Worm (Caenorhabditis elegans) whole organism, young adult: ENCODE measurements around the gene D1086.6.

Experiments used
- B0336.3 ChIP-seq: fragments of 200-800 bp; sonication (Bioruptor generic); IDR thresholded peaks from 2 replicates; pipeline ENCODE4 v1.3.6; 2022; ENCODE audit warnings: missing genetic modification characterization, missing compliant biosample characterization
- C06A6.2 ChIP-seq: fragments of 200-800 bp; sonication (Bioruptor generic); conservative IDR thresholded peaks from 2 replicates; pipeline ENCODE4 v1.3.6; 2022; ENCODE audit warnings: missing genetic modification characterization, missing compliant biosample characterization
- F22D6.2 ChIP-seq: sonication (generic microtip); optimal IDR thresholded peaks from 2 replicates; lab custom pipeline; 2016; ENCODE audit warnings: mild to moderate bottlenecking, missing genetic modification characterization, missing compliant biosample characterization
- F55B11.4 ChIP-seq: sonication (generic microtip); optimal IDR thresholded peaks from 2 replicates; lab custom pipeline; 2016; ENCODE audit warnings: missing compliant biosample characterization, missing genetic modification characterization, borderline replicate concordance; ENCODE audit not compliant: insufficient read depth
- F57A8.1 ChIP-seq: fragments of 200-800 bp; sonication (Bioruptor generic); optimal IDR thresholded peaks from 2 replicates; lab custom pipeline; 2018; ENCODE audit warnings: mild to moderate bottlenecking, missing genetic modification characterization, moderate library complexity, missing compliant biosample characterization
- T26A5.8 ChIP-seq: sonication (generic microtip); optimal IDR thresholded peaks from 2 replicates; lab custom pipeline; 2016; ENCODE audit warnings: missing genetic modification characterization, missing compliant biosample characterization
- akir-1 ChIP-seq: fragments of 200-800 bp; sonication (Bioruptor generic); optimal IDR thresholded peaks from 2 replicates; lab custom pipeline; 2018; ENCODE audit warnings: mild to moderate bottlenecking, missing genetic modification characterization, moderate library complexity, missing compliant biosample characterization
- athp-1 ChIP-seq: sonication (generic microtip); optimal IDR thresholded peaks from 2 replicates; lab custom pipeline; 2017; ENCODE audit warnings: mild to moderate bottlenecking, missing genetic modification characterization, missing compliant biosample characterization
- attf-3 ChIP-seq: fragments of 200-800 bp; sonication (Bioruptor generic); conservative IDR thresholded peaks from 2 replicates; pipeline ENCODE4 v1.3.6; 2022; ENCODE audit warnings: missing genetic modification reagents, missing genetic modification characterization, missing compliant biosample characterization
- attf-6 ChIP-seq: fragments of 200-800 bp; sonication (Bioruptor generic); IDR thresholded peaks from 2 replicates; pipeline ENCODE4 v1.3.6; 2022; ENCODE audit warnings: missing genetic modification reagents, missing genetic modification characterization, missing compliant biosample characterization
- bed-2 ChIP-seq: fragments of 200-800 bp; sonication (Bioruptor generic); IDR thresholded peaks from 2 replicates; pipeline ENCODE4 v1.3.6; 2022; ENCODE audit warnings: missing genetic modification reagents, missing genetic modification characterization, missing compliant biosample characterization
- ccch-3 ChIP-seq: fragments of 200-800 bp; sonication (Bioruptor generic); optimal IDR thresholded peaks from 2 replicates; lab custom pipeline; 2018; ENCODE audit warnings: mild to moderate bottlenecking, missing genetic modification characterization, missing compliant biosample characterization
- ceh-100 ChIP-seq: fragments of 200-800 bp; sonication (Bioruptor generic); IDR thresholded peaks from 2 replicates; pipeline ENCODE4 v1.3.6; 2022; ENCODE audit warnings: missing genetic modification reagents, missing genetic modification characterization, missing compliant biosample characterization
- ceh-79 ChIP-seq: sonication (generic microtip); optimal IDR thresholded peaks from 2 replicates; lab custom pipeline; 2017; ENCODE audit warnings: mild to moderate bottlenecking, missing genetic modification characterization, missing compliant biosample characterization
- chd-7 ChIP-seq: sonication (generic microtip); optimal IDR thresholded peaks from 2 replicates; lab custom pipeline; 2016; ENCODE audit warnings: mild to moderate bottlenecking, missing genetic modification characterization, moderate library complexity, missing compliant biosample characterization
- dpl-1 ChIP-seq: fragments of 150-350 bp; optimal IDR thresholded peaks from 2 replicates; lab custom pipeline; 2014; ENCODE audit warnings: missing biosample characterization, missing genetic modification reagents, missing genetic modification characterization
- egl-18 ChIP-seq: fragments of 200-800 bp; sonication (Bioruptor generic); IDR thresholded peaks from 2 replicates; pipeline ENCODE4 v1.3.6; 2022; ENCODE audit warnings: missing genetic modification reagents, missing genetic modification characterization, missing compliant biosample characterization
- fkh-3 ChIP-seq: sonication (generic microtip); optimal IDR thresholded peaks from 2 replicates; lab custom pipeline; 2016; ENCODE audit warnings: mild to moderate bottlenecking, missing genetic modification characterization, missing compliant biosample characterization
- him-1 ChIP-seq: sonication (generic microtip); optimal IDR thresholded peaks from 2 replicates; lab custom pipeline; 2016; ENCODE audit warnings: missing genotype, missing genetic modification reagents, missing genetic modification characterization, missing compliant biosample characterization
- hlh-26 ChIP-seq: fragments of 200-800 bp; sonication (Bioruptor generic); conservative IDR thresholded peaks from 2 replicates; pipeline ENCODE4 v1.3.6; 2022; ENCODE audit warnings: missing genetic modification reagents, missing genetic modification characterization, missing compliant biosample characterization
- hmg-20 ChIP-seq: fragments of 200-800 bp; sonication (Bioruptor generic); IDR thresholded peaks from 2 replicates; pipeline ENCODE4 v1.3.6; 2022; ENCODE audit warnings: missing genetic modification reagents, missing genetic modification characterization, missing compliant biosample characterization
- let-526 ChIP-seq: fragments of 200-800 bp; sonication (Bioruptor generic); IDR thresholded peaks from 2 replicates; pipeline ENCODE4 v1.3.6; 2022; ENCODE audit warnings: missing genetic modification reagents, missing genetic modification characterization, missing compliant biosample characterization
- let-607 ChIP-seq, 2 experiments: fragments of 200-800 bp in 1 of 2; sonication (Bioruptor generic) in 1 of 2; sonication (generic microtip) in 1 of 2; optimal IDR thresholded peaks; 2 replicates each; lab custom pipeline; 2016 to 2018; ENCODE audit warnings: mild to moderate bottlenecking in 2 of 2, missing compliant biosample characterization in 2 of 2, missing genetic modification characterization in 2 of 2, moderate library complexity in 2 of 2, missing genotype in 1 of 2
- lir-1 ChIP-seq: fragments of 200-800 bp; sonication (Bioruptor generic); conservative IDR thresholded peaks from 2 replicates; pipeline ENCODE4 v1.3.6; 2022; ENCODE audit warnings: missing genetic modification reagents, missing genetic modification characterization, missing compliant biosample characterization
- madf-10 ChIP-seq: sonication (generic microtip); optimal IDR thresholded peaks from 2 replicates; lab custom pipeline; 2016; ENCODE audit warnings: mild to moderate bottlenecking, missing genetic modification characterization, missing compliant biosample characterization
- madf-3 ChIP-seq: fragments of 200-800 bp; sonication (Bioruptor generic); IDR thresholded peaks from 2 replicates; pipeline ENCODE4 v1.3.6; 2022; ENCODE audit warnings: missing genetic modification reagents, missing genetic modification characterization, missing compliant biosample characterization
- mes-4 ChIP-seq: sonication (generic microtip); optimal IDR thresholded peaks from 2 replicates; lab custom pipeline; 2016; ENCODE audit warnings: missing genotype, missing genetic modification characterization, missing compliant biosample characterization
- mxl-1 ChIP-seq: sonication (generic microtip); optimal IDR thresholded peaks from 2 replicates; lab custom pipeline; 2016; ENCODE audit warnings: missing genetic modification characterization, missing compliant biosample characterization
- nfya-1 ChIP-seq: sonication (generic microtip); optimal IDR thresholded peaks from 2 replicates; lab custom pipeline; 2017; ENCODE audit warnings: antibody characterized with exemption, missing compliant biosample characterization, missing genetic modification characterization, borderline replicate concordance; ENCODE audit not compliant: insufficient read depth
- nhr-90 ChIP-seq: sonication (generic microtip); optimal IDR thresholded peaks from 2 replicates; lab custom pipeline; 2016; ENCODE audit warnings: missing genotype, mild to moderate bottlenecking, missing genetic modification characterization, missing compliant biosample characterization
- rcor-1 ChIP-seq: fragments of 200-800 bp; sonication (Bioruptor generic); IDR thresholded peaks from 2 replicates; pipeline ENCODE4 v1.3.6; 2022; ENCODE audit warnings: missing genetic modification reagents, missing genetic modification characterization, missing compliant biosample characterization
- sea-2 ChIP-seq: fragments of 200-800 bp; sonication (Bioruptor generic); IDR thresholded peaks from 2 replicates; pipeline ENCODE4 v1.3.6; 2022; ENCODE audit warnings: missing genetic modification characterization, missing compliant biosample characterization
- snpc-1.1 ChIP-seq: sonication (generic microtip); optimal IDR thresholded peaks from 2 replicates; lab custom pipeline; 2017; ENCODE audit warnings: missing genetic modification characterization, mild to moderate bottlenecking, missing compliant biosample characterization, antibody characterized with exemption, moderate library complexity, missing genotype, missing genetic modification reagents; ENCODE audit not compliant: insufficient read depth
- tbp1 ChIP-seq: fragments of 200-800 bp; sonication (Bioruptor generic); optimal IDR thresholded peaks from 2 replicates; lab custom pipeline; 2018; ENCODE audit warnings: mild to moderate bottlenecking, missing genetic modification characterization, missing compliant biosample characterization
- tlf-1 ChIP-seq: fragments of 200-800 bp; sonication (Bioruptor generic); optimal IDR thresholded peaks from 2 replicates; lab custom pipeline; 2018; ENCODE audit warnings: mild to moderate bottlenecking, missing genetic modification characterization, missing compliant biosample characterization
- ztf-22 ChIP-seq: fragments of 200-800 bp; sonication (Bioruptor generic); optimal IDR thresholded peaks from 2 replicates; lab custom pipeline; 2018; ENCODE audit warnings: mild to moderate bottlenecking, missing genetic modification characterization, moderate library complexity, missing compliant biosample characterization
- ztf-25 ChIP-seq: fragments of 200-800 bp; sonication (Bioruptor generic); IDR thresholded peaks from 2 replicates; pipeline ENCODE4 v1.3.6; 2022; ENCODE audit warnings: missing genetic modification reagents, missing genetic modification characterization, missing compliant biosample characterization
- ztf-3 ChIP-seq: fragments of 200-800 bp; sonication (Bioruptor generic); optimal IDR thresholded peaks from 2 replicates; lab custom pipeline; 2018; ENCODE audit warnings: mild to moderate bottlenecking, missing genetic modification characterization, missing compliant biosample characterization

The D1086.6 gene

DNA sequence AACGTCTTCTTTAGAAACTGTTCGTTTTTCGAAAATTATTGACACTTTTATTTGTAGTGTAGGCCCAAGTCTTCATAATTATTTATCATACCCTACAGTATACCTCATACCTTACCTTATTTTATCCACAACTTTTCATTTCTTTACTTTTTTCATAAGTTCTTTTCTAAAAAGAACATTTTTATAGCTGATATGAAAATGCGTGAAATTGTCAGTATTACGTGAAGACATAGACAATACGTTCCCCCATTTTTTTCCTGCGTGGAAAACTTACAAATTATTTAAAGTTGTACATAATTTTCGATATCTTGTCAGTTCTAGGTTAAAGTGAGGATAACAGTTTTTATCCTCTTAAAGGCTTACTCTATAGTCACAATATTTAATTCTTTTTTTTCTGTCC lies 9.7 kb upstream of the D1086.6 start:
- TF ChIP-seq mes-4 (tag; lab: Kevin White, UChicago) = no peak
- no peak for TF ChIP-seq madf-3 (GFP tag; lab: Robert Waterston, UW)
- no peak for TF ChIP-seq nhr-90 (tag; lab: Kevin White, UChicago)
- no peak for TF ChIP-seq sea-2 (GFP tag; lab: Robert Waterston, UW)
- no peak for TF ChIP-seq F57A8.1
- no peak for TF ChIP-seq nfya-1 (tag; lab: Kevin White, UChicago)
- no peak for TF ChIP-seq tlf-1 (GFP tag; lab: Kevin White, UChicago)
- no peak for TF ChIP-seq let-526

DNA sequence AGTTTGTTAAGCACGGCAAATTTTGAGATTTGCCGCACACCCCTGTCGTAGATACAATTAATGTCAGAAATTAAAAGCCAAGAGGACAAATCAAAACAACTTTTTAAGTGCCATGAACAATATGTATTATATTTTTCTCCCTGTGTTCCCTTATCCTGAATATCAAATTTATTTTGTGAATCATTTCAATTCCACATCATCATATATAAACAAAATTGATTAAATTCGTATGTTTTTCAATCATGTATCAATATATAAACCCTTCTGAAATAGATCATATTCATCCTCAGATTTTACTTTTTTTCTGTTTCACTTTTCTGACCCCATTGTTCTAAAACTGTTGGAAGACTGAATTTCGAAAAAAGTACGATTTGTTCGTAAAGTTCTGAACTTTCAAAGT lies 5.4 kb upstream of the D1086.6 start, which contains the start of gene D1086.11:
D1086.11 (plus strand) TSS at position 301 of the 400 bp plus-strand sequence.
- TF ChIP-seq rcor-1 (no peak), bed-2 (GFP tag; lab: Robert Waterston, UW) (no peak), hmg-20 (no peak), akir-1 (GFP tag; lab: Kevin White, UChicago) (no peak), snpc-1.1 (tag; lab: Kevin White, UChicago) (no peak), ceh-100 (no peak), him-1 (tag; lab: Kevin White, UChicago) (no peak), athp-1 (tag; lab: Kevin White, UChicago) (no peak), attf-6 (GFP tag; lab: Robert Waterston, UW) (no peak), attf-3 (GFP tag; lab: Robert Waterston, UW) (no peak), mxl-1 (tag; lab: Kevin White, UChicago) (no peak), ztf-22 (GFP tag; lab: Kevin White, UChicago) (no peak), tbp1 (GFP tag; lab: Kevin White, UChicago) (no peak)

DNA sequence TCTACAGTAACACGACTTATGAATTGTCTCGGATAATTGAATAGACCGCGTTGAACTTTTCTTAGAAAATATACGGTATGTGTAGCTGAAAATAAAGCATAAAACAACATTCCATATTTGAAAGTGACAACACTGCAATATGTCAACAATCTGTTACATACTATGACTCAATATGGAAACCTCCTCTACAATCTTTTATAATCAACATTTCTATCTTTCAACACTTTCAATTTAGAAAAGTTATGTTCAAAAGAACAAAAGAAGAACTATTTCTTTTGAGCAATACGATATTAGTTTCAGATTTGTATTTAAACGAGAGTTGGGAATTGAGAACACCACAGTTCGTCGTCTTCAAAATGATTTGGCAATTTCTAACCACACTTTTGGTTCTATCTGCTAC lies 2.9 kb downstream of the D1086.6 start, which contains the start of gene D1086.10:
D1086.10 (plus strand) TSS at position 301 of the 400 bp plus-strand sequence.
- no peak for TF ChIP-seq chd-7 (tag; lab: Kevin White, UChicago)
- no peak for TF ChIP-seq let-607 (tag; optimal IDR thresholded peaks at IDR 0.05; lab: Kevin White, UChicago)
- TF ChIP-seq F55B11.4 = no peak
- TF ChIP-seq C06A6.2 = no peak
- no peak for TF ChIP-seq ccch-3
- no peak for TF ChIP-seq nfya-1 (tag; lab: Kevin White, UChicago)
- no peak for TF ChIP-seq ztf-25 (GFP tag; lab: Robert Waterston, UW)
- no peak for TF ChIP-seq madf-10 (tag; lab: Kevin White, UChicago)
- no peak for TF ChIP-seq lir-1 (GFP tag; lab: Robert Waterston, UW)
- TF ChIP-seq B0336.3 (GFP tag; lab: Robert Waterston, UW) = no peak
- no peak for TF ChIP-seq snpc-1.1 (tag; lab: Kevin White, UChicago)
- TF ChIP-seq ztf-3 (GFP tag; lab: Kevin White, UChicago) = no peak
- TF ChIP-seq ceh-79 (tag; lab: Kevin White, UChicago) = no peak
- TF ChIP-seq fkh-3 (tag; lab: Kevin White, UChicago) = no peak
- no peak for TF ChIP-seq T26A5.8 (tag; lab: Kevin White, UChicago)
- TF ChIP-seq tbp1 (GFP tag; lab: Kevin White, UChicago) = no peak
- TF ChIP-seq dpl-1 (GFP tag; lab: Kevin White, UChicago) = no peak
- TF ChIP-seq F22D6.2 (tag; lab: Kevin White, UChicago) = no peak
- no peak for TF ChIP-seq egl-18
- TF ChIP-seq hlh-26 (GFP tag; lab: Robert Waterston, UW) = no peak
